Worm (Caenorhabditis elegans) whole organism, L3 larva: ENCODE data around the gene dpy-30.
A peak's percentile ranks its signal among the peaks of the same experiment; 100 is the strongest.

Source experiments
- R02D3.7 ChIP-seq: fragments of 150-350 bp; optimal IDR thresholded peaks from 2 replicates; lab custom pipeline; 2014; ENCODE audit warnings: missing biosample characterization, missing genetic modification characterization
- ZK546.5 ChIP-seq: sonication (generic microtip); optimal IDR thresholded peaks from 2 replicates; lab custom pipeline; 2017; ENCODE audit warnings: missing biosample characterization, missing genetic modification characterization
- aly-2 ChIP-seq: fragments of 150-350 bp; optimal IDR thresholded peaks from 2 replicates; lab custom pipeline; 2014; ENCODE audit warnings: missing biosample characterization, missing genetic modification characterization
- ceh-16 ChIP-seq: sonication (generic microtip); optimal IDR thresholded peaks from 2 replicates; lab custom pipeline; 2017; ENCODE audit warnings: missing biosample characterization, missing genetic modification characterization
- ceh-28 ChIP-seq: fragments of 150-350 bp; optimal IDR thresholded peaks from 2 replicates; lab custom pipeline; 2014; ENCODE audit warnings: missing biosample characterization, missing genetic modification reagents, missing genetic modification characterization
- ceh-82 ChIP-seq: fragments of 150-350 bp; optimal IDR thresholded peaks from 2 replicates; lab custom pipeline; 2014; ENCODE audit warnings: missing biosample characterization, missing genetic modification characterization
- ceh-9 ChIP-seq: sonication (generic microtip); optimal IDR thresholded peaks from 2 replicates; lab custom pipeline; 2018; ENCODE audit warnings: missing biosample characterization, missing genetic modification characterization
- daf-12 ChIP-seq: fragments of 150-350 bp; optimal IDR thresholded peaks from 2 replicates; lab custom pipeline; 2014; ENCODE audit warnings: missing biosample characterization, missing genetic modification reagents, missing genetic modification characterization
- egl-5 ChIP-seq: fragments of 150-350 bp; optimal IDR thresholded peaks from 2 replicates; lab custom pipeline; 2017; ENCODE audit warnings: missing biosample characterization, missing genetic modification reagents, missing genetic modification characterization, inconsistent platforms
- elt-1 ChIP-seq: fragments of 150-350 bp; optimal IDR thresholded peaks from 2 replicates; lab custom pipeline; 2014; ENCODE audit warnings: missing biosample characterization, missing genetic modification characterization
- elt-3 ChIP-seq, 3 experiments: fragments of 150-350 bp in 1 of 3; sonication (generic microtip) in 2 of 3; optimal IDR thresholded peaks; 2 replicates in 2 of 3; 4 replicates in 1 of 3; lab custom pipeline; 2014 to 2017; ENCODE audit warnings: missing biosample characterization in 3 of 3, missing genetic modification characterization in 3 of 3
- eor-1 ChIP-seq, 2 experiments: fragments of 150-350 bp; optimal IDR thresholded peaks; 2 replicates each; lab custom pipeline; 2014 to 2018; ENCODE audit warnings: missing biosample characterization in 2 of 2, missing genetic modification characterization in 2 of 2
- fkh-2 ChIP-seq: fragments of 150-350 bp; optimal IDR thresholded peaks from 2 replicates; lab custom pipeline; 2014; ENCODE audit warnings: missing biosample characterization, missing genetic modification reagents, missing genetic modification characterization
- hmg-11 ChIP-seq: sonication (generic microtip); optimal IDR thresholded peaks from 2 replicates; lab custom pipeline; 2016; ENCODE audit warnings: missing genetic modification characterization, missing compliant biosample characterization
- jun-1 ChIP-seq: fragments of 150-350 bp; optimal IDR thresholded peaks from 2 replicates; lab custom pipeline; 2014; ENCODE audit warnings: missing biosample characterization, missing genetic modification reagents, missing genetic modification characterization
- lin-15B ChIP-seq: fragments of 150-350 bp; optimal IDR thresholded peaks from 2 replicates; lab custom pipeline; 2014; ENCODE audit warnings: missing biosample characterization, missing genetic modification characterization
- lin-39 ChIP-seq: fragments of 150-350 bp; optimal IDR thresholded peaks from 2 replicates; lab custom pipeline; 2018; ENCODE audit warnings: missing biosample characterization, missing genetic modification reagents, missing genetic modification characterization
- lsy-12 ChIP-seq: sonication (generic microtip); optimal IDR thresholded peaks from 2 replicates; lab custom pipeline; 2016; ENCODE audit warnings: mild to moderate bottlenecking, missing genetic modification characterization, missing compliant biosample characterization
- mml-1 ChIP-seq: fragments of 150-350 bp; sonication (generic microtip); optimal IDR thresholded peaks from 3 replicates; lab custom pipeline; 2014; ENCODE audit warnings: missing biosample characterization, missing genetic modification characterization
- nfya-1 ChIP-seq: sonication (generic microtip); optimal IDR thresholded peaks from 2 replicates; lab custom pipeline; 2017; ENCODE audit warnings: missing genetic modification characterization, mild to moderate bottlenecking, missing compliant biosample characterization, antibody characterized with exemption, moderate library complexity; ENCODE audit not compliant: insufficient read depth
- nhr-12 ChIP-seq: fragments of 150-350 bp; optimal IDR thresholded peaks from 2 replicates; lab custom pipeline; 2014; ENCODE audit warnings: missing biosample characterization, missing genetic modification characterization
- nhr-23 ChIP-seq: fragments of 150-350 bp; optimal IDR thresholded peaks from 2 replicates; lab custom pipeline; 2014; ENCODE audit warnings: missing biosample characterization, missing genetic modification reagents, missing genetic modification characterization
- nhr-237 ChIP-seq: fragments of 150-350 bp; optimal IDR thresholded peaks from 2 replicates; lab custom pipeline; 2014; ENCODE audit warnings: missing biosample characterization, missing genetic modification characterization
- nhr-25 ChIP-seq: sonication (generic microtip); optimal IDR thresholded peaks from 2 replicates; lab custom pipeline; 2017; ENCODE audit warnings: missing biosample characterization, missing genetic modification characterization
- nhr-28 ChIP-seq: fragments of 150-350 bp; optimal IDR thresholded peaks from 2 replicates; lab custom pipeline; 2014; ENCODE audit warnings: missing biosample characterization, missing genetic modification characterization
- nhr-67 ChIP-seq: fragments of 150-350 bp; optimal IDR thresholded peaks from 2 replicates; lab custom pipeline; 2014; ENCODE audit warnings: missing biosample characterization, missing genetic modification characterization
- nhr-77 ChIP-seq: fragments of 150-350 bp; optimal IDR thresholded peaks from 2 replicates; lab custom pipeline; 2014; ENCODE audit warnings: missing biosample characterization, missing genetic modification characterization
- pqm-1 ChIP-seq: fragments of 150-350 bp; optimal IDR thresholded peaks from 2 replicates; lab custom pipeline; 2017; ENCODE audit warnings: missing biosample characterization, missing genetic modification characterization, inconsistent platforms
- sea-2 ChIP-seq: fragments of 150-350 bp; sonication (generic microtip); optimal IDR thresholded peaks from 4 replicates; lab custom pipeline; 2014; ENCODE audit warnings: missing biosample characterization, missing genetic modification reagents, missing genetic modification characterization
- skn-1 ChIP-seq: fragments of 150-350 bp; optimal IDR thresholded peaks from 2 replicates; lab custom pipeline; 2014; ENCODE audit warnings: missing biosample characterization, missing genetic modification characterization
- snpc-4 ChIP-seq: fragments of 150-350 bp; optimal IDR thresholded peaks from 2 replicates; lab custom pipeline; 2014; ENCODE audit warnings: missing biosample characterization, missing genetic modification characterization
- tbx-2 ChIP-seq: sonication (generic microtip); optimal IDR thresholded peaks from 2 replicates; lab custom pipeline; 2016; ENCODE audit warnings: mild to moderate bottlenecking, missing genetic modification characterization, missing compliant biosample characterization
- unc-39 ChIP-seq: sonication (generic microtip); optimal IDR thresholded peaks from 4 replicates; lab custom pipeline; 2017; ENCODE audit warnings: missing biosample characterization, missing genetic modification characterization
- unc-62 ChIP-seq: fragments of 150-350 bp; sonication (generic microtip); optimal IDR thresholded peaks from 4 replicates; lab custom pipeline; 2014; ENCODE audit warnings: missing biosample characterization, missing genetic modification reagents, missing genetic modification characterization
- zag-1 ChIP-seq: fragments of 150-350 bp; optimal IDR thresholded peaks from 2 replicates; lab custom pipeline; 2014; ENCODE audit warnings: missing biosample characterization, missing genetic modification characterization
- ztf-11 ChIP-seq: fragments of 150-350 bp; optimal IDR thresholded peaks from 2 replicates; lab custom pipeline; 2014; ENCODE audit warnings: missing biosample characterization, missing genetic modification characterization
- ztf-4 ChIP-seq: fragments of 150-350 bp; optimal IDR thresholded peaks from 2 replicates; lab custom pipeline; 2014; ENCODE audit warnings: missing biosample characterization, missing genetic modification characterization

Gene dpy-30

ce11 chrV:12153784-12154183 is 37.5 kb upstream of the dpy-30 start:
- TF ChIP-seq ztf-11 (no peak), unc-62 (no peak), snpc-4 (tag; lab: Kevin White, UChicago) (no peak), mml-1 (tag; lab: Kevin White, UChicago) (no peak), nhr-237 (no peak)

- no peak for TF ChIP-seq zag-1 (tag; lab: Kevin White, UChicago)
- no peak for TF ChIP-seq nhr-23 (tag; lab: Kevin White, UChicago)
- no peak for TF ChIP-seq nhr-12 (tag; lab: Kevin White, UChicago)
- no peak for TF ChIP-seq ceh-82
- TF ChIP-seq aly-2 (tag; lab: Kevin White, UChicago) = no peak
- TF ChIP-seq fkh-2 (tag; lab: Kevin White, UChicago) = no peak
- no peak for TF ChIP-seq jun-1
- no peak for TF ChIP-seq nhr-77 (tag; lab: Kevin White, UChicago)
- no peak for TF ChIP-seq nfya-1 (tag; lab: Kevin White, UChicago)
- TF ChIP-seq ceh-9 (tag; lab: Kevin White, UChicago) = no peak
- no peak for TF ChIP-seq ZK546.5 (tag; lab: Kevin White, UChicago)
- no peak for TF ChIP-seq lin-15B (tag; lab: Kevin White, UChicago)
- TF ChIP-seq pqm-1 (tag; lab: Kevin White, UChicago) = no peak
- TF ChIP-seq snpc-4 (tag; lab: Kevin White, UChicago) = no peak
- TF ChIP-seq sea-2 = no peak
- no peak for TF ChIP-seq nhr-237
- no peak for TF ChIP-seq ceh-28
- TF ChIP-seq ztf-4 (tag; lab: Kevin White, UChicago) = no peak
Observed at ce11 chrV:12154554-12154953, 36.8 kb upstream of the dpy-30 start, which contains the start of gene C27A7.9. C27A7.9 (minus strand) TSS chrV:12154654.

- TF ChIP-seq nfya-1 (tag; lab: Kevin White, UChicago) (peak; percentile 25), egl-5 (tag; lab: Kevin White, UChicago) (no peak)
Observed at ce11 chrV:12158377-12158776, 32.9 kb upstream of the dpy-30 start.

- TF ChIP-seq nhr-12 (tag; lab: Kevin White, UChicago) (no peak), egl-5 (tag; lab: Kevin White, UChicago) (peak; percentile 35), hmg-11 (no peak), nhr-25 (tag; lab: Kevin White, UChicago) (peak; percentile 51), pqm-1 (tag; lab: Kevin White, UChicago) (no peak), unc-39 (tag; lab: Kevin White, UChicago) (no peak)
Observed at ce11 chrV:12159975-12160374, 31.3 kb upstream of the dpy-30 start.

- TF ChIP-seq elt-3 (tag; optimal IDR thresholded peaks at IDR 0.05; lab: Kevin White, UChicago) (no peak), tbx-2 (tag; lab: Kevin White, UChicago) (no peak), mml-1 (tag; lab: Kevin White, UChicago) (no peak), unc-62 (no peak), nfya-1 (tag; lab: Kevin White, UChicago) (peak; percentile 15), hmg-11 (peak; percentile 34)
Observed at ce11 chrV:12161157-12161556, 30.2 kb upstream of the dpy-30 start.

ce11 chrV:12162220-12162619 is 29.1 kb upstream of the dpy-30 start, which contains the start of gene C27A7.5:
C27A7.5 (minus strand) TSS chrV:12162320.
- TF ChIP-seq jun-1 (no peak), R02D3.7 (tag; lab: Kevin White, UChicago) (no peak), lin-39 (tag; lab: Kevin White, UChicago) (no peak), elt-1 (tag; lab: Kevin White, UChicago) (no peak), skn-1 (tag; lab: Kevin White, UChicago) (no peak), nhr-25 (tag; lab: Kevin White, UChicago) (no peak), lin-15B (tag; lab: Kevin White, UChicago) (no peak), tbx-2 (tag; lab: Kevin White, UChicago) (no peak), nhr-77 (tag; lab: Kevin White, UChicago) (no peak), nfya-1 (tag; lab: Kevin White, UChicago) (no peak), daf-12 (tag; lab: Kevin White, UChicago) (no peak), eor-1 (tag; optimal IDR thresholded peaks at IDR 0.05; lab: Kevin White, UChicago) (no peak), ceh-16 (tag; lab: Kevin White, UChicago) (no peak), ztf-4 (tag; lab: Kevin White, UChicago) (no peak), nhr-67 (tag; lab: Kevin White, UChicago) (no peak), zag-1 (tag; lab: Kevin White, UChicago) (no peak), lsy-12 (tag; lab: Kevin White, UChicago) (no peak), unc-62 (no peak), nhr-28 (no peak)
